Fruit fly (Drosophila melanogaster) whole organism, embryonic: ENCODE data around the gene Tsen34.

Experiments used
- B-H1 ChIP-seq: fragments of 200-800 bp; sonication (Bioruptor generic); IDR thresholded peaks from 3 replicates; pipeline ENCODE4 v1.3.6; 2022; ENCODE audit warnings: missing biosample characterization, missing genetic modification characterization
- B-H2 ChIP-seq: fragments of 200-800 bp; sonication (Bioruptor generic); optimal IDR thresholded peaks from 2 replicates; lab custom pipeline; 2018; ENCODE audit warnings: missing biosample characterization, mild to moderate bottlenecking, missing genetic modification characterization
- Bteb2 ChIP-seq: fragments of 200-800 bp; sonication (Bioruptor generic); optimal IDR thresholded peaks from 2 replicates; lab custom pipeline; 2016; ENCODE audit warnings: missing biosample characterization, missing genetic modification characterization
- CG10431 ChIP-seq: fragments of 200-800 bp; sonication (Bioruptor generic); optimal IDR thresholded peaks from 3 replicates; lab custom pipeline; 2018; ENCODE audit warnings: missing biosample characterization, mild to moderate bottlenecking, missing genetic modification characterization
- CG11093 ChIP-seq: fragments of 200-800 bp; sonication (Bioruptor generic); IDR thresholded peaks from 3 replicates; pipeline ENCODE4 v1.3.6; 2022; ENCODE audit warnings: missing biosample characterization, missing genetic modification characterization
- CG11247 ChIP-seq: fragments of 200-800 bp; sonication (Bioruptor generic); IDR thresholded peaks from 2 replicates; pipeline ENCODE4 v1.3.6; 2022; ENCODE audit warnings: missing biosample characterization, missing genetic modification characterization
- CG11695 ChIP-seq: fragments of 200-800 bp; sonication (Bioruptor generic); IDR thresholded peaks from 3 replicates; pipeline ENCODE4 v1.3.6; 2022; ENCODE audit warnings: missing biosample characterization, missing genetic modification characterization
- CG11696 ChIP-seq: fragments of 200-800 bp; sonication (Bioruptor generic); IDR thresholded peaks from 2 replicates; pipeline ENCODE4 v1.3.6; 2022; ENCODE audit warnings: missing biosample characterization, missing genetic modification characterization
- CG14965 ChIP-seq: fragments of 200-800 bp; sonication (Bioruptor generic); optimal IDR thresholded peaks from 2 replicates; lab custom pipeline; 2016; ENCODE audit warnings: missing biosample characterization, missing genetic modification characterization, borderline replicate concordance
- CG17328 ChIP-seq: fragments of 200-800 bp; sonication (Bioruptor generic); IDR thresholded peaks from 2 replicates; pipeline ENCODE4 v1.3.6; 2022; ENCODE audit warnings: missing biosample characterization, missing genetic modification characterization
- CG1832 ChIP-seq: fragments of 200-800 bp; sonication (Bioruptor generic); optimal IDR thresholded peaks from 2 replicates; lab custom pipeline; 2017; ENCODE audit warnings: missing biosample characterization, mild to moderate bottlenecking, missing genetic modification characterization, inconsistent platforms
- CG2116 ChIP-seq: fragments of 200-800 bp; sonication (Bioruptor generic); optimal IDR thresholded peaks from 3 replicates; lab custom pipeline; 2018; ENCODE audit warnings: missing biosample characterization, mild to moderate bottlenecking, missing genetic modification characterization
- CG30431 ChIP-seq: fragments of 200-800 bp; sonication (Bioruptor generic); optimal IDR thresholded peaks from 2 replicates; lab custom pipeline; 2017; ENCODE audit warnings: missing biosample characterization, missing genetic modification characterization
- CG32532 ChIP-seq: fragments of 200-800 bp; sonication (Bioruptor generic); IDR thresholded peaks from 2 replicates; pipeline ENCODE4 v1.3.6; 2022; ENCODE audit warnings: missing biosample characterization, missing genetic modification characterization
- CG3726 ChIP-seq: fragments of 200-800 bp; sonication (Bioruptor generic); IDR thresholded peaks from 3 replicates; pipeline ENCODE4, ENCODE4 v1.3.6; 2022; ENCODE audit warnings: missing biosample characterization, missing genetic modification characterization
- CG4820 ChIP-seq: fragments of 200-800 bp; sonication (Bioruptor generic); optimal IDR thresholded peaks from 3 replicates; lab custom pipeline; 2016; ENCODE audit warnings: missing biosample characterization, missing genetic modification characterization
- CG7745 ChIP-seq: fragments of 200-800 bp; sonication (Bioruptor generic); optimal IDR thresholded peaks from 2 replicates; lab custom pipeline; 2018; ENCODE audit warnings: missing biosample characterization, mild to moderate bottlenecking, missing genetic modification characterization, moderate library complexity
- CG9215 ChIP-seq: fragments of 200-800 bp; sonication (Bioruptor generic); IDR thresholded peaks from 2 replicates; pipeline ENCODE4 v1.3.6; 2022; ENCODE audit warnings: missing biosample characterization, missing genetic modification characterization
- CG9797 ChIP-seq: fragments of 200-800 bp; sonication (Bioruptor generic); optimal IDR thresholded peaks from 3 replicates; lab custom pipeline; 2018; ENCODE audit warnings: missing biosample characterization, mild to moderate bottlenecking, missing genetic modification characterization
- CHES-1-like ChIP-seq: fragments of 200-800 bp; sonication (Bioruptor generic); optimal IDR thresholded peaks from 2 replicates; lab custom pipeline; 2016; ENCODE audit warnings: missing biosample characterization, missing genetic modification characterization
- Deaf1 ChIP-seq: fragments of 200-800 bp; optimal IDR thresholded peaks from 3 replicates; lab custom pipeline; 2019; ENCODE audit warnings: missing biosample characterization, mild to moderate bottlenecking, missing genetic modification characterization, moderate library complexity
- Drgx ChIP-seq: fragments of 200-800 bp; sonication (Bioruptor generic); IDR thresholded peaks from 2 replicates; pipeline ENCODE4 v1.3.6; 2022; ENCODE audit warnings: missing biosample characterization, missing genetic modification characterization
- Gug ChIP-seq: fragments of 200-800 bp; sonication (Bioruptor generic); IDR thresholded peaks from 4 replicates; pipeline ENCODE4 v1.3.6; 2022; ENCODE audit warnings: missing biosample characterization, missing genetic modification characterization
- Lim3 ChIP-seq: fragments of 200-800 bp; sonication (Bioruptor generic); IDR thresholded peaks from 2 replicates; pipeline ENCODE4 v1.3.6; 2022; ENCODE audit warnings: missing biosample characterization, missing genetic modification characterization
- Nf-YC ChIP-seq: fragments of 200-800 bp; optimal IDR thresholded peaks from 3 replicates; lab custom pipeline; 2019; ENCODE audit warnings: missing biosample characterization, mild to moderate bottlenecking, missing genetic modification characterization, moderate library complexity
- Six4 ChIP-seq: fragments of 200-800 bp; sonication (Bioruptor generic); optimal IDR thresholded peaks from 2 replicates; lab custom pipeline; 2016; ENCODE audit warnings: missing biosample characterization, missing genetic modification characterization
- Usf ChIP-seq: fragments of 200-800 bp; sonication (Bioruptor generic); optimal IDR thresholded peaks from 2 replicates; lab custom pipeline; 2017; ENCODE audit warnings: missing genotype, missing biosample characterization, missing genetic modification characterization
- YL-1 ChIP-seq: fragments of 200-800 bp; sonication (Bioruptor generic); optimal IDR thresholded peaks from 3 replicates; lab custom pipeline; 2017; ENCODE audit warnings: missing biosample characterization, mild to moderate bottlenecking, missing genetic modification characterization
- ac ChIP-seq: fragments of 200-800 bp; sonication (Bioruptor generic); optimal IDR thresholded peaks from 3 replicates; lab custom pipeline; 2017; ENCODE audit warnings: missing biosample characterization, mild to moderate bottlenecking, missing genetic modification characterization
- ara ChIP-seq: fragments of 200-800 bp; sonication (Bioruptor generic); IDR thresholded peaks from 2 replicates; pipeline ENCODE4 v1.3.6; 2022; ENCODE audit warnings: missing biosample characterization, missing genetic modification characterization
- cas ChIP-seq: fragments of 200-800 bp; sonication (Bioruptor generic); IDR thresholded peaks from 2 replicates; pipeline ENCODE4 v1.3.6; 2022; ENCODE audit warnings: missing biosample characterization, missing genetic modification characterization
- fd96Cb ChIP-seq: fragments of 200-800 bp; sonication (Bioruptor generic); optimal IDR thresholded peaks from 2 replicates; lab custom pipeline; 2018; ENCODE audit warnings: missing biosample characterization, mild to moderate bottlenecking, missing genetic modification characterization, moderate library complexity
- gce ChIP-seq: fragments of 200-800 bp; sonication (Bioruptor generic); IDR thresholded peaks from 3 replicates; pipeline ENCODE4 v1.3.6; 2022; ENCODE audit warnings: missing biosample characterization, missing genetic modification characterization
- jing ChIP-seq: fragments of 200-800 bp; sonication (Bioruptor generic); optimal IDR thresholded peaks from 2 replicates; lab custom pipeline; 2018; ENCODE audit warnings: missing biosample characterization, mild to moderate bottlenecking, missing genetic modification characterization
- kni ChIP-seq: fragments of 200-800 bp; sonication (Bioruptor generic); optimal IDR thresholded peaks from 3 replicates; lab custom pipeline; 2017; ENCODE audit warnings: mild to moderate bottlenecking, missing biosample characterization, missing genetic modification reagents, missing genetic modification characterization
- lab ChIP-seq: fragments of 200-800 bp; sonication (Bioruptor generic); optimal IDR thresholded peaks from 3 replicates; lab custom pipeline; 2017; ENCODE audit warnings: missing biosample characterization, missing genetic modification characterization, mild to moderate bottlenecking, moderate library complexity, missing genetic modification reagents
- oc ChIP-seq: fragments of 200-800 bp; sonication (Bioruptor generic); optimal IDR thresholded peaks from 2 replicates; lab custom pipeline; 2018; ENCODE audit warnings: missing biosample characterization, mild to moderate bottlenecking, missing genetic modification characterization, moderate library complexity
- pb ChIP-seq: fragments of 200-800 bp; sonication (Bioruptor generic); optimal IDR thresholded peaks from 3 replicates; lab custom pipeline; 2016; ENCODE audit warnings: missing biosample characterization, missing genetic modification characterization
- peb ChIP-seq: fragments of 200-800 bp; sonication (Bioruptor generic); IDR thresholded peaks from 2 replicates; pipeline ENCODE4 v1.3.6; 2022; ENCODE audit warnings: missing biosample characterization, missing genetic modification characterization
- pum ChIP-seq: fragments of 200-800 bp; sonication (Bioruptor generic); optimal IDR thresholded peaks from 2 replicates; lab custom pipeline; 2016; ENCODE audit warnings: missing biosample characterization, missing genetic modification characterization
- pzg ChIP-seq: fragments of 200-800 bp; sonication (Bioruptor generic); optimal IDR thresholded peaks from 3 replicates; lab custom pipeline; 2018; ENCODE audit warnings: missing biosample characterization, mild to moderate bottlenecking, missing genetic modification characterization, moderate library complexity
- slbo ChIP-seq: fragments of 200-800 bp; sonication (Bioruptor generic); IDR thresholded peaks from 2 replicates; pipeline ENCODE4 v1.3.6; 2022; ENCODE audit warnings: missing biosample characterization, missing genetic modification characterization
- trh ChIP-seq: fragments of 200-800 bp; sonication (Bioruptor generic); optimal IDR thresholded peaks from 2 replicates; lab custom pipeline; 2016; ENCODE audit warnings: missing biosample characterization, missing genetic modification characterization
- twi ChIP-seq: fragments of 200-800 bp; optimal IDR thresholded peaks from 2 replicates; lab custom pipeline; 2019; ENCODE audit warnings: missing biosample characterization, mild to moderate bottlenecking, missing genetic modification characterization, moderate library complexity
- unc-4 ChIP-seq: fragments of 200-800 bp; sonication (Bioruptor generic); IDR thresholded peaks from 2 replicates; pipeline ENCODE4 v1.3.6; 2022; ENCODE audit warnings: missing biosample characterization, missing genetic modification characterization; ENCODE audit not compliant: partially characterized antibody
- vvl ChIP-seq: fragments of 200-800 bp; sonication (Bioruptor generic); IDR thresholded peaks from 2 replicates; pipeline ENCODE4 v1.3.6; 2022; ENCODE audit warnings: missing biosample characterization, missing genetic modification characterization

Tsen34 gene

DNA sequence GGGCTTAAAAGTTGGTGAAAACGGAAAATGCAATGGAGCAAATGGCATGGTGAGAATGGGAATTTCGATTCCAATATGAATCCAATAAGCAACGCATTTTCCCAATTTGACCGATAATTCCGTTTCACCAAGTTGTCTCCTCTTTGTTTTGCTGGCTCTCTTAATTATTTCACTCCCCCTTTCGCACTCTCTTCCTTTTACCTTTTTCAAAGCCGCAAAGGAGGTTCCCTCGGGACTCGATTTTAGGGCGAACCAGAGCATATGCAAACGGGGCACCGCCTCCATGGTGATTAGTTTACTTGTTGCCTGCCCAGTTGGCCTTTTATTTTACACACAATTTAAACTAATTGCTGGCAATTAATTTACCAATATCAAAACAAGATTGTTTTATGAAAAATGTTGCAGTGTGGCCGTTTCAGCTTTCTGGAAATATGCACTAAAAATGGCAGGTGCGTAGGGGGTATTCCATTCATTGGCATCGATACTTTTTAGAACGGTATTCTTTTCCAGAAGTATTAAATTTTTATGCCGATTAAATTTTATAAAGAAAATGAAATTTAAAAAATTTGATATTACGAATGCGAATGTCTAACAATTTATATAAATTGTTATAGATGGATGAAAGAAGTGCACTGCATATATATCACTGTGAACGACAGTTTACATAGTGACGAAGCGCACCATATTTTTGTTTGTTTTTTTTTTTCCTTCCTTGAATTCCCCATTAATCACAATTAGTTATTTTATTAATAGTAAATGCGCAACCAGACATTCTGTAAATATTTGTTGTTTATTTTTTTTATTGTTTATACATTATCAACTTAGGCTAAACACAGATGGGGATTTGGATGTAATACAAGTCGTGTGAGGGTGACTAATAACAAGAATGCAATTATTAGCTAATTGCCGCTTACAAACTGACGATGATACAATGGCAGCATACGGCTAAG, 14.3 kb upstream of the Tsen34 start, which contains the start of gene mop (continued):
- peak; percentile 63 for TF ChIP-seq CG9797 (GFP tag; lab: Kevin White, UChicago)
- TF ChIP-seq CG17328 (GFP tag; lab: Robert Waterston, UW): peak; percentile 62
- peak; percentile 57 for TF ChIP-seq YL-1 (GFP tag; lab: Kevin White, UChicago)
- TF ChIP-seq ac: no peak
- TF ChIP-seq CG11695: 0 out of 3 replicates have a peak, but pooled peaks have one; percentile 8
- TF ChIP-seq CG7745 (tag; lab: Kevin White, UChicago): peak; percentile 36
- TF ChIP-seq cas (GFP tag; lab: Robert Waterston, UW): peak; percentile 20; the same call in 1 of the 2 replicates
- peak; percentile 36; the same call in 2 of the 3 replicates for TF ChIP-seq B-H1
- peak; percentile 15 for TF ChIP-seq Bteb2
- TF ChIP-seq ara (GFP tag; lab: Robert Waterston, UW): no peak
- peak; percentile 63 for TF ChIP-seq slbo (GFP tag; lab: Robert Waterston, UW)
- TF ChIP-seq CG2116: peak; percentile 29

DNA sequence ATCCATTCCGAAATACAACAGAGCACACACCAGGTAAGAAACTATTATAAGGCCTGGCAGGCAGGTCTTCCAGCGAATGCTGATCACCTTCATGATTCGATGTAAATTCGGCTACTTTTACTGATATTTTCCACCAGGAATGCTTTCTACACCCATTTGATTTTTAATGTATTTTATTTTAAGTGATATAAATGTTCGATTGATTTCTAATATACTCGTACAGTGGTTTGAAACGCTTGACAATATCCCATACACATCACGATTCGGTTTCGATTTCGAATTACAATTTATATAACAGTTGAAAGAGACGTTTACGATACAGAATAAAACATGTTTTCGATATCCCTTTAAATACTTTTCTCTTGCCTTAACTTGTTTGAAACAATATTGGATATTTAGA, 7.5 kb upstream of the Tsen34 start, which contains the start of gene Mgat4b:
Gene Mgat4b, minus strand, starts transcription at position 101 of the 400 bp plus-strand sequence.
- no peak for TF ChIP-seq jing (GFP tag; lab: Kevin White, UChicago)
- TF ChIP-seq CG32532 (GFP tag; lab: Robert Waterston, UW): no peak
- no peak for TF ChIP-seq twi (tag; lab: Kevin White, UChicago)
- no peak for TF ChIP-seq CG11696 (GFP tag; lab: Robert Waterston, UW)
- no peak for TF ChIP-seq oc
- TF ChIP-seq Nf-YC (tag; lab: Kevin White, UChicago): no peak
- no peak for TF ChIP-seq CG14965 (GFP tag; lab: Kevin White, UChicago)
- no peak for TF ChIP-seq Lim3
- no peak for TF ChIP-seq kni
- TF ChIP-seq CHES-1-like: no peak
- TF ChIP-seq B-H2 (GFP tag; lab: Kevin White, UChicago): no peak
- TF ChIP-seq CG9215: no peak
- no peak for TF ChIP-seq trh
- no peak for TF ChIP-seq CG11093 (GFP tag; lab: Robert Waterston, UW)
- TF ChIP-seq CG4820 (GFP tag; lab: Kevin White, UChicago): no peak
- no peak for TF ChIP-seq Usf (GFP tag; lab: Kevin White, UChicago)
- TF ChIP-seq unc-4: no peak
- TF ChIP-seq Gug (GFP tag; lab: Robert Waterston, UW): no peak
- no peak for TF ChIP-seq pzg (GFP tag; lab: Kevin White, UChicago)
- TF ChIP-seq, all 482 proteins: peak for 0

- TF ChIP-seq lab: no peak
- TF ChIP-seq Deaf1: no peak
- no peak for TF ChIP-seq Six4 (GFP tag; lab: Kevin White, UChicago)
Observed at dm6 chr3L:14760949-14761348, 695 bp downstream of the Tsen34 start, which contains the start of gene Trl. Gene Trl, minus strand, starts transcription at chr3L:14761049.

DNA sequence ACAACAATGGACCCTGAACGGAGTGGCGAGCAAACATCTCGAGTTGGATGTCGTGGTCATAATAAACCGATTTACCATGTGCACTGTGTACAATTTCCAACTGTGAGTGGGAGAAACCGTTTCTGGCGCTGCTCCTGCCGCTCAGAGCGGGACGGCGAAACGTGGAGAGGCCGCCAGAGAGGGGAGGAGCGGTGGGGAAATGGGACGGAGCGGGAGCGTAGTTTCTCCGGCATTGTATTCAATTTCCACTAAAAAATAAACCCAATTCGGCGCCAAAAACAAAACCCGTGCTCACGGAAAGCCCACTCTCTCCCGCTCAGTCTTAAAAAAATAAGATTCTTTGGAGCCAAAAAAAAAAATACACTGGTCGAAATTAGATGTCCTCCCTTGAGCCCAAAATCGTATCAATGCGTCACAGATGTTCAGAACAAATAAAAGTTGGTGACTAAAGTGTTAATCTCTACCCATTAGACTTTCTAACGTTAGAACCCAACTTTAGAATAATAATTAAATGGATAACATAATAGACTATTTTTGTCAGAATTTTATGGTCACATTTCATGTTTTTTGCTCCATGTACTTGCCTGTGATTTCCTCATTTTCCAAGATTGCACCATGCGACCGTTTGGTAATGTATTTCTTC, 1.5 kb downstream of the Tsen34 start:
- no peak for TF ChIP-seq pb (GFP tag; lab: Kevin White, UChicago)
- TF ChIP-seq oc: peak; percentile 54
- TF ChIP-seq CG11247: no peak
- peak; percentile 39; the same call in 1 of the 3 replicates for TF ChIP-seq gce (GFP tag; lab: Robert Waterston, UW)
- TF ChIP-seq Drgx (GFP tag; lab: Robert Waterston, UW): peak; percentile 64; the same call in 1 of the 2 replicates
- peak; percentile 29 for TF ChIP-seq CG10431
- peak; percentile 71 for TF ChIP-seq fd96Cb (tag; lab: Kevin White, UChicago)
- TF ChIP-seq CG11695: peak; percentile 60; the same call in 2 of the 3 replicates
- TF ChIP-seq CG1832 (GFP tag; lab: Kevin White, UChicago): no peak
- TF ChIP-seq pum (GFP tag; lab: Kevin White, UChicago): peak; percentile 67
- no peak for TF ChIP-seq peb
- TF ChIP-seq CG30431 (GFP tag; lab: Kevin White, UChicago): peak; percentile 65
- TF ChIP-seq CG3726 (GFP tag; lab: Robert Waterston, UW): no peak
- TF ChIP-seq vvl: peak; percentile 60
